Worm (Caenorhabditis elegans): ENCODE results near the gene parn-2.

Gene parn-2

DNA sequence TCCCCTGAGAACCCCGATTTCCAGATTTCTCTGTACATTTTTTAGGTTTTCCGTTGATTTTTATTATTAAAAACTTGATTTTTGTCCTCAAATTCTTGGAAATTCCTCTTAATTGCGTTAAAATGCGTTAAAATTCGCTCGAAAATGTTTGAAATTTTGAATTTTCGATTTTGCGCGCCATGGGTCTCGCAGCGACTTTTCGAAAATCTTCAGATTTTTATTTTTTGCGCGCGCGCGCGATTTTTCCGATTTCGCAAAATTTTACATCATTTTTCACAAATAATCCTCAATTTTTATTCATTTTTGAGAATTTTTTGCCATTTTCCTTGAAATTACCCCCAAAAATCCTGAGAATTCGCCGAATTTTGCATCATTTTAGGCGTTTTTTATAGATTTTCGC, 27.6 kb upstream of the parn-2 start:
- TF ChIP-seq mep-1 (tag; optimal IDR thresholded peaks at IDR 0.05), result no peak
- no peak for TF ChIP-seq unc-62 (GFP tag; optimal IDR thresholded peaks at IDR 0.05)
- TF ChIP-seq ham-2 (GFP tag; optimal IDR thresholded peaks at IDR 0.05), result no peak
- no peak for TF ChIP-seq elt-1 (tag; optimal IDR thresholded peaks at IDR 0.05; ENCODE audit: borderline replicate concordance, insufficient read depth)
- no peak for TF ChIP-seq sptf-1 (tag; optimal IDR thresholded peaks at IDR 0.05)
- TF ChIP-seq ces-1 (GFP tag; optimal IDR thresholded peaks at IDR 0.05), result no peak
- no peak for TF ChIP-seq mab-5 (tag; optimal IDR thresholded peaks at IDR 0.05)
- TF ChIP-seq nhr-12 (tag; optimal IDR thresholded peaks at IDR 0.05), result no peak
- TF ChIP-seq sem-2 (GFP tag; optimal IDR thresholded peaks at IDR 0.05), result no peak
- no peak for TF ChIP-seq flh-1 (GFP tag; optimal IDR thresholded peaks at IDR 0.05)
- TF ChIP-seq mls-2 (tag; optimal IDR thresholded peaks at IDR 0.05), result no peak
- TF ChIP-seq zip-8 (tag; optimal IDR thresholded peaks at IDR 0.05), result no peak
- TF ChIP-seq pha-4 (tag; optimal IDR thresholded peaks at IDR 0.05), result no peak
- TF ChIP-seq blmp-1 (tag; optimal IDR thresholded peaks at IDR 0.05), result no peak
- TF ChIP-seq cnd-1 (tag; optimal IDR thresholded peaks at IDR 0.05), result no peak
- TF ChIP-seq snpc-4 (tag; optimal IDR thresholded peaks at IDR 0.05), result no peak
- no peak for TF ChIP-seq ceh-83 (GFP tag; optimal IDR thresholded peaks at IDR 0.05)
- no peak for TF ChIP-seq unc-39 (tag; optimal IDR thresholded peaks at IDR 0.05)

DNA sequence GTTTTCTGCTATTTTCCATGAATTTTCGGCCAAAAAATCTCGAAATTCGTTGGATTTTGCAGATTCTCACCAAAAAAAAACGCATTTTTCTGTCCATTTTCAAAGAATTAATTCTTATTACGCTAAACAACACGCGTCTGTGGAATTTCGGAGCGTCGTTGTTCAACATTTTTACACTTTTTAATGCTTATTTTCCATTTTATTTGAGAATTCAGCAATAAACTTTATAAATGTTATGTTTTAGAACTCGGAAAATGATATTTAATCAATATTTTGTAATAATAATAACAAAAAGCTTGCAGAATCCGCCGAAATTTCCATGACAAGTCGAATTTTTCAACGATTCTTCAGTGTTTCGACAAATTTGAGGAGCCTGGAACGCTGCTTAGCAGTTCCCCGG, 23.9 kb upstream of the parn-2 start, which contains the start of gene ife-5:
ife-5 (plus strand) TSS at position 301 of the 400 bp plus-strand sequence.
- no peak for TF ChIP-seq snpc-4 (tag; optimal IDR thresholded peaks at IDR 0.05)
- TF ChIP-seq unc-39 (tag; optimal IDR thresholded peaks at IDR 0.05), result no peak
- TF ChIP-seq ztf-11 (tag; optimal IDR thresholded peaks at IDR 0.05), result no peak
- no peak for TF ChIP-seq tbx-8 (GFP tag; optimal IDR thresholded peaks at IDR 0.05)
- no peak for TF ChIP-seq ceh-83 (GFP tag; optimal IDR thresholded peaks at IDR 0.05)
- TF ChIP-seq elt-1 (tag; optimal IDR thresholded peaks at IDR 0.05; ENCODE audit: borderline replicate concordance, insufficient read depth), result no peak
- TF ChIP-seq sem-2 (GFP tag; optimal IDR thresholded peaks at IDR 0.05), result no peak
- TF ChIP-seq nhr-2 (tag; optimal IDR thresholded peaks at IDR 0.05), result no peak
- no peak for TF ChIP-seq elt-3 (tag; optimal IDR thresholded peaks at IDR 0.05)
- TF ChIP-seq ceh-43 (GFP tag; optimal IDR thresholded peaks at IDR 0.05), result no peak
- no peak for TF ChIP-seq flh-1 (GFP tag; optimal IDR thresholded peaks at IDR 0.05)
- TF ChIP-seq ceh-39 (tag; optimal IDR thresholded peaks at IDR 0.05), result no peak
- TF ChIP-seq ham-2 (GFP tag; optimal IDR thresholded peaks at IDR 0.05), result no peak
- no peak for TF ChIP-seq M03D4.4 (tag; optimal IDR thresholded peaks at IDR 0.05)

DNA sequence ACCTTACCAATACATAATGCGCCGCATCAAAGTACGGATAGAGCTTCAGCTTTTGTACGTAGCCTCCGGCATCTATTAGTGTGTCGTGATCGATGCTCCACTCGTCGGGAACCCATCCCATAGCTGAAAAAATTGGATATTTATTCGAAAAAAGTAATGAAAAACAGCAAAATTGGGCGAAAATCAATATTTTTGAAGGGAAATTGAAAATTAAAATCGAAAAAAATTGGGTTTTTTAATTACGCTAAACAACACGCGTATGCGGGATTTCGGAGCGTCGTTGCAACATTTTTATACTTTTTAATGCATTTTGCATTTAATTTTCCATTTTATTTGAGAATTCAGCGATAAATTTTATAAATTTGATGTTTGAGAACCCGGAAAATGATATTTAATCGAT, 22.8 kb upstream of the parn-2 start, which contains the start of the genes tric-1B.2 and Y57A10A.29:
tric-1B.2 (minus strand) TSS at position 129 of the 400 bp plus-strand sequence.
Y57A10A.29 (plus strand) TSS at position 303 of the 400 bp plus-strand sequence.
- TF ChIP-seq ces-1 (GFP tag; optimal IDR thresholded peaks at IDR 0.05) (peak; percentile 67), snpc-4 (tag; optimal IDR thresholded peaks at IDR 0.05) (no peak), ztf-11 (tag; optimal IDR thresholded peaks at IDR 0.05) (no peak)

DNA sequence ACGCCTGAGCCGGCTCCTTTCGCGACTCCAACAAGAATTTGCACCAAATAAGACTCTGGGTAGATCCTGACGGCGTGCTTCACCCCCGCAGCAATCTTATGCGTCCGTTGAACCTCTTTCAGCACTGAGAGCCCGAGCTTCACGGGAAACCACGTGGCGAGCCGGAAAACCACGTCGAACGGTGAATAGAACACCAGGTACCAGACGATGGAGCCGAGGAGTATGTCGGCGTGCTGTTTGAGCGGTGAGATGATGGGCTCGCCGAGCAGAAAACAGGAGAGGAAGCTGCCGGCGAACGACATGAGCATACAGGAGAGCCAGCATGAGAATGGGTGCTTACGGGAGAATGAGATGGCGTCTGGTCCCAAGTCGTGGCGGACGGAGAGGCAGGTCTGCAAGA, 22.2 kb upstream of the parn-2 start:
- no peak for TF ChIP-seq unc-39 (tag; optimal IDR thresholded peaks at IDR 0.05)
- TF ChIP-seq snpc-4 (tag; optimal IDR thresholded peaks at IDR 0.05), result no peak
- no peak for TF ChIP-seq nhr-12 (tag; optimal IDR thresholded peaks at IDR 0.05)
- no peak for TF ChIP-seq nhr-76 (tag; optimal IDR thresholded peaks at IDR 0.05)
- no peak for TF ChIP-seq lin-32 (GFP tag; optimal IDR thresholded peaks at IDR 0.05)
- TF ChIP-seq flh-1 (GFP tag; optimal IDR thresholded peaks at IDR 0.05), result no peak
- no peak for TF ChIP-seq ztf-11 (tag; optimal IDR thresholded peaks at IDR 0.05)
- TF ChIP-seq sem-2 (GFP tag; optimal IDR thresholded peaks at IDR 0.05), result no peak
- no peak for TF ChIP-seq ceh-39 (tag; optimal IDR thresholded peaks at IDR 0.05)

DNA sequence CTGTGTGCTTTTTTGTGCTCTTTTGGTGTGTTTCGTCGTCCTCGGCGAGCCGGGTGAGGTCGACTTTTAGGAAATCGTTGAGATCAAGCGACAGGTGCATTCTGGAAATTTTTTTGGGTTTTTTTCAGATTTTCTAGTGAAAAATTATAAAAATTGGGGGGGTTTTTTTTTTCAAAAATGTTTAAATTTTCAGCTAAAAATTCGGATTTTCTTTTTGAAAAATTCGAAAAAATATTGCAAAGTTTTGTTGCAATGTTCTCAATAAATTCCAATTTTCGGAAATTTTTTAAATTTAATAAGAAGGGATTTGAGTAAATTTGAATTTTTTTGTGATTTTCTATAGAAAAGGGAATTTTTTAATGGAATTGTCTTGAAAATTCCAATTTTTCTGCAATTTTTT, 18.5 kb upstream of the parn-2 start, which contains the start of gene Y57A10A.27:
Y57A10A.27 (minus strand) TSS at position 101 of the 400 bp plus-strand sequence.
- no peak for TF ChIP-seq flh-1 (GFP tag; optimal IDR thresholded peaks at IDR 0.05)
- TF ChIP-seq mab-5 (tag; optimal IDR thresholded peaks at IDR 0.05), result no peak
- TF ChIP-seq ces-1 (GFP tag; optimal IDR thresholded peaks at IDR 0.05), result no peak
- no peak for TF ChIP-seq snpc-4 (tag; optimal IDR thresholded peaks at IDR 0.05)
- TF ChIP-seq elt-1 (tag; optimal IDR thresholded peaks at IDR 0.05; ENCODE audit: borderline replicate concordance, insufficient read depth), result no peak
- TF ChIP-seq nhr-28 (tag; optimal IDR thresholded peaks at IDR 0.05), result no peak
- TF ChIP-seq ceh-83 (GFP tag; optimal IDR thresholded peaks at IDR 0.05), result no peak
- TF ChIP-seq blmp-1 (tag; optimal IDR thresholded peaks at IDR 0.05), result no peak

DNA sequence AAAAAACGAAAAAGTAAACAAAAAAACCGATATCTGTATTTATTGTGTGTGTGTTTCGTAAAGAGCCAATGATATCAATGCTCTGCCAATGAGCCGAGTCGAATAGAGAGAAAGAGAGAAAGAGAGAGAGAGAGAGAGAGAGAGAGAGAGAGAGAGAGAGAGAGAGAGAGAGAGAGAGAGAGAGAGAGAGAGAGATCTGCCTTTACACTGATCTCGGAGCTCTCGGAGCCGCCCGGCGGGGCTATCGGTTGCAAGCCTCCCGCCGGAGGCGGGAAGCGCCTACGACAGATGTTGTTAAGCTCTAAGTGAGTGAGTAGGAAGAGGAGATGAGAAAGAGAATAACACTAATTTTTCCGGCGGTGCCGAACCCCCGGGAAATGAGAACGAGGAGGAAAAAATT, 12.4 kb upstream of the parn-2 start:
- peak; percentile 50 for TF ChIP-seq sptf-1 (tag; optimal IDR thresholded peaks at IDR 0.05)
- TF ChIP-seq drap-1 (GFP tag; optimal IDR thresholded peaks at IDR 0.05), result no peak
- TF ChIP-seq unc-39 (tag; optimal IDR thresholded peaks at IDR 0.05), result no peak
- no peak for TF ChIP-seq elt-3 (tag; optimal IDR thresholded peaks at IDR 0.05)
- no peak for TF ChIP-seq ceh-39 (tag; optimal IDR thresholded peaks at IDR 0.05)
- TF ChIP-seq nhr-237 (tag; optimal IDR thresholded peaks at IDR 0.05), result no peak
- peak; percentile 31 for TF ChIP-seq unc-120 (tag; optimal IDR thresholded peaks at IDR 0.05; ENCODE audit: poor library complexity, severe bottlenecking)
- TF ChIP-seq blmp-1 (tag; optimal IDR thresholded peaks at IDR 0.05), result no peak
- no peak for TF ChIP-seq nhr-2 (tag; optimal IDR thresholded peaks at IDR 0.05)
- peak; percentile 59 for TF ChIP-seq M03D4.4 (tag; optimal IDR thresholded peaks at IDR 0.05)
- no peak for TF ChIP-seq nhr-28 (tag; optimal IDR thresholded peaks at IDR 0.05)
- no peak for TF ChIP-seq ces-1 (GFP tag; optimal IDR thresholded peaks at IDR 0.05)
- no peak for TF ChIP-seq mab-5 (tag; optimal IDR thresholded peaks at IDR 0.05)
- no peak for TF ChIP-seq mls-2 (tag; optimal IDR thresholded peaks at IDR 0.05)
- TF ChIP-seq lin-13 (tag; optimal IDR thresholded peaks at IDR 0.05), result no peak
- TF ChIP-seq hlh-1 (tag; optimal IDR thresholded peaks at IDR 0.05), result peak; percentile 71
- peak; percentile 0 for TF ChIP-seq unc-62 (GFP tag; optimal IDR thresholded peaks at IDR 0.05)
- no peak for TF ChIP-seq zip-8 (tag; optimal IDR thresholded peaks at IDR 0.05)
- TF ChIP-seq snpc-4 (tag; optimal IDR thresholded peaks at IDR 0.05), result no peak
- TF ChIP-seq sem-2 (GFP tag; optimal IDR thresholded peaks at IDR 0.05), result no peak
- no peak for TF ChIP-seq elt-1 (tag; optimal IDR thresholded peaks at IDR 0.05; ENCODE audit: borderline replicate concordance, insufficient read depth)
- TF ChIP-seq lsy-2 (tag; optimal IDR thresholded peaks at IDR 0.05), result no peak
- no peak for TF ChIP-seq tbx-8 (GFP tag; optimal IDR thresholded peaks at IDR 0.05)
- TF ChIP-seq cnd-1 (tag; optimal IDR thresholded peaks at IDR 0.05), result no peak
- no peak for TF ChIP-seq ceh-43 (GFP tag; optimal IDR thresholded peaks at IDR 0.05)
